Worm (Caenorhabditis elegans): Measurements from ENCODE around the gene C17H12.8.
"Not testable (repeated sequence)": the region's sequence is repeated elsewhere in the genome, so short reads cannot be mapped to it uniquely, and the experiment has no call there.

Gene C17H12.8

ce11 chrIV:6806475-6807063 is 11.9 kb upstream of the C17H12.8 start, which contains the start of gene C17H12.10:
Gene C17H12.10 (plus strand): TSS chrIV:6806799.
- no peak for TF ChIP-seq unc-62 (GFP tag; optimal IDR thresholded peaks at IDR 0.05)

- no peak for TF ChIP-seq unc-62 (GFP tag; optimal IDR thresholded peaks at IDR 0.05)
Measured at ce11 chrIV:6809756-6810155, 8.7 kb upstream of the C17H12.8 start.

ce11 chrIV:6811808-6812207 is 6.7 kb upstream of the C17H12.8 start, which contains the start of gene ceh-48:
Gene ceh-48 (plus strand): TSS chrIV:6812108.
- TF ChIP-seq unc-62 (GFP tag; optimal IDR thresholded peaks at IDR 0.05) = no peak

ce11 chrIV:6817554-6817953 is 949 bp upstream of the C17H12.8 start, which contains the start of gene C17H12.5:
Gene C17H12.5 (minus strand): TSS chrIV:6817654.
- no peak for TF ChIP-seq unc-62 (GFP tag; optimal IDR thresholded peaks at IDR 0.05)

- no peak for TF ChIP-seq unc-62 (GFP tag; optimal IDR thresholded peaks at IDR 0.05)
Measured at ce11 chrIV:6821709-6822108, 3.2 kb downstream of the C17H12.8 start.

DNA sequence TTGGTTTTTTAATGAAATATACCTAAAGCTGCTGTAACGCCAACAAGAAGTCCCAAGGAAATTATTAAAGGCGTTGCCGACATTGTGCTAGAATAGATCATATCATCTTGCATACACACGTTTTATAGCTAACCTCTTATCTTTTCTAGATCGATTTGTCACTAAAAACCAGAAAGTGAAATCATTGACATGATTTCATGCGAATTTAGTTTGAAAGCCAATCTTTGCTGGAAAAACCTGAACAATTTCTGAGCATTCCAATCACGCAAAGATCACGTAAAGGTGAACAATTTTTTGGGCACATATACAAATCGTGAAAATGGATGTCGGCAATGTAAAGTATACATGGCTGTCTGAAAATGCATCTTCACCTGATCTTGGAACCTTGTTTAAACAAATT is 3.9 kb downstream of the C17H12.8 start, which contains the start of gene C17H12.6:
C17H12.6 (minus strand) TSS at position 101 of the 400 bp plus-strand sequence.
- TF ChIP-seq unc-62 (GFP tag; optimal IDR thresholded peaks at IDR 0.05) = no peak

DNA sequence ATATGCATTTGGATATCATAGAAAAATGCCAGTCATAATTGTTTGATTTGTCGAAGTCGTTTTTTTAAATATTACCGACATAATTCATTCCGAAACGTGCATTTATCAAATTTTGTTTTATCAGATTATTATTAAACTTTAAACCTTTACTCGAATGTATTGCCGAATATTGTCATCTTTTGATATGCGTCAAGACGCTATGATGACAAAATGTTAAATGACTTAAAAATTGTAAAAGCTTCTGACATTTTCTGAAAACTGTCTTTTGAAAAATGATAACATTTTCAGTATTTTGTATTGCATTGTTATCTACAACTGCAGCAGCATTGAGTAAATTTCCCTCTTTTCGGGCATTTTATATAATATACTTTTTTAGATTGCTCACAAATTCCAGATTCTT is 6.1 kb downstream of the C17H12.8 start, which contains the start of gene H20E11.3:
H20E11.3 (plus strand) TSS at position 195 of the 400 bp plus-strand sequence.
- no peak for TF ChIP-seq unc-62 (GFP tag; optimal IDR thresholded peaks at IDR 0.05)

DNA sequence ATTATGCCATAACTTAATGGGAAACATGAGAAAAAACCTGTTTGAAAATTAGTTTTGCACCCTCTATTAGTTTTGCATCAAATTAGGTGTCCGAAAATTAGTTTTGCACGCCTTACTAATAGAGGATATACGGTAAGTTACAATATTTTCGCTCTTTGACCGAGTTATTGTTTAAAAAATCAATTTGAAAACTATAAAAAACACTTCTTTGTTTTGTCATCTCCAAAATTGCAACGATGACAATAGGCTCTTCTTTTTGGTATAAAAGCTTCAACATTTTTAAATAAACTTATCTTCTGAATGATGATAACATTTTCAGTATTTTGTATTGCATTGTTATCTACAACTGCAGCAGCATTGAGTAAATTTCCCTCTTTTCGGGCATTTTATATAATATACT is 9.0 kb downstream of the C17H12.8 start, which contains the start of gene H20E11.2:
H20E11.2 (plus strand) TSS at position 301 of the 400 bp plus-strand sequence.
- not testable (repeated sequence) for TF ChIP-seq unc-62 (GFP tag; optimal IDR thresholded peaks at IDR 0.05)

ce11 chrIV:6829902-6830301 is 11.4 kb downstream of the C17H12.8 start, which contains the start of gene H20E11.1:
Gene H20E11.1 (plus strand): TSS chrIV:6830145.
- TF ChIP-seq unc-62 (GFP tag; optimal IDR thresholded peaks at IDR 0.05) = no peak

DNA sequence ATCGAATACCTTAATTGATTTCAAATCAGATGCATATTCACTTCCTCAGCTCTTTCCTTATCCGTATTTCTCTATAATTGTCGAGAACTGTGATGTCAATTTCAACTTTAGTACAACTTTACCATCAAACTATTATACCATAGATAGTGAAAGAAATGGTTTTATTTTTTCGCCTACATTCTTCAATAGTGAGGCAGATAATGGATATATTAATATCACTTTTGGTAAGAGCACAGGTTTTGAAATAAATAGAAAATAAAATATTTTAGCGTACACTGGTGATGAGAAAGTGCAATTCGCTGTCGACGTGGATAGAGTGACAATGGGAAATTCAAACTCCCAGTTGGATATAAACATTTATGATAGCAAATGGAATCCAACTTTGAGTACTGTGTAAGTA is 13.7 kb downstream of the C17H12.8 start:
- no peak for TF ChIP-seq unc-62 (GFP tag; optimal IDR thresholded peaks at IDR 0.05)

DNA sequence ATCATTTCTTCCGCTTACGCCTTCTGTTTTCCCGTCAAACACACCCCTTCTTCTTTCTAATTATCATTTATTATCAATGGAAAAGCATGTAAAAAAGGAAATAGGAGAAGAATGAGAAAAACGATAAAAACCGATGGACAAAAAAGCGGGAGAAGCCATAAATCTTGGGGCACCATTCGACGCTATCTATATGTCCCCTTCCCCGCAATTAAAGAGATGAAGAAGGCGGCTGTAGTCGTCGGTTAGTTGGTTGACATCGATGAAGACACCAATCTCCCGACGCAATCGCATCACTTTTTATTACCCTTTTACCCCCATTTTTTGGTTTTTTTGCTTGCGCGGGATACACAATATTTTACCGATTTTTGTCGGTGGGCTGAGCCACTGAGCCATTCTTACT is 15.1 kb downstream of the C17H12.8 start:
- TF ChIP-seq unc-62 (GFP tag; optimal IDR thresholded peaks at IDR 0.05) = no peak

ce11 chrIV:6834705-6835104 is 16.2 kb downstream of the C17H12.8 start:
- TF ChIP-seq unc-62 (GFP tag; optimal IDR thresholded peaks at IDR 0.05) = no peak

- TF ChIP-seq unc-62 (GFP tag; optimal IDR thresholded peaks at IDR 0.05) = no peak
Measured at ce11 chrIV:6836769-6837168, 18.3 kb downstream of the C17H12.8 start.

ce11 chrIV:6839091-6839522 is 20.6 kb downstream of the C17H12.8 start:
- TF ChIP-seq unc-62 (GFP tag; optimal IDR thresholded peaks at IDR 0.05) = no peak

DNA sequence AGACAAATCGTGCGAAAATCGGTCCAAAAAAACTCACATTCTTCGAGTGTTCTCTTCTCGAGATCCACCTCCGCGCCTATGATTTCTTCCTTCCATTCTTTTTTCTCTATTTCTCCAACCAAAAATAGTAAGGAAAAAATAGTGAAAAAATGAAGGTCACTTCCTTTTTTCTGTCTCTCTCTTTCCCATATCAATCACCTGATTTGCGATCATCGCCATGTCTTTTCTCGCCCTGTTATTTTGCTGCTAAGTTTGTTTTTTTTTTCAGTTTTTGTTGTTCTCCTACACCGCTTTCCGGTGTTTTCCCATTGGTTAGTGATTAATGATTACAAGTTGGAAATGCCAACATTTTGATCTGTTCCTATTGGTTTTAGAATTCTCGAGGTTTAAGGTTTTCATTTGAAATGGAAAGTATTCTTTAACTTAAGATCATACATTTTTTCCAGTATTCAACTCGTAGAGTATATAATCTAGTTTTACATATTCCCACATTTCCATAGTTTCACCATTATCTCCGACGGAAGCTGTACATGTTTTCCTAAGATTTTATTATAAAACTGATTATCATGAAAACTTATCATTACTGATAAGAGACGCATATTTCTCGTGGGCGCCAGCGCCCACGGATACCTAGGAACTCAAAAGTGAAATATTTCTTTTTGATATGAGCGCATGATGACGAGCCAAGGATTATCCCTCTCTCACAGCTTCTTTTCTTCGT is 23.2 kb downstream of the C17H12.8 start:
- no peak for TF ChIP-seq unc-62 (GFP tag; optimal IDR thresholded peaks at IDR 0.05)

- TF ChIP-seq unc-62 (GFP tag; optimal IDR thresholded peaks at IDR 0.05) = no peak
Measured at ce11 chrIV:6842470-6843008, 24.0 kb downstream of the C17H12.8 start, which contains the start of gene lip-1. Gene lip-1 (plus strand): TSS chrIV:6842958.

Measured in whole organism, dauer.